Fruit fly (Drosophila melanogaster) S2 (cell line): ENCODE data around the gene Fst.

Experiments
- CG8478 ChIP-seq: fragments of >200 bp; optimal IDR thresholded peaks from 2 replicates; lab custom pipeline; 2018
- CTCF ChIP-seq, 2 experiments: fragments of >200 bp; optimal IDR thresholded peaks; 2 replicates each; lab custom pipeline; 2018

dm6 chr3R:9604445-9605020 is 41.4 kb downstream of the Fst start:
- no peak for TF ChIP-seq CTCF (optimal IDR thresholded peaks at IDR 0.05; lab: Kevin White, UChicago)
- no peak for TF ChIP-seq CG8478 (lab: Kevin White, UChicago)
